Worm (Caenorhabditis elegans): ENCODE data around the gene C06G3.3.

Gene C06G3.3

ce11 chrIV:7043430-7043829 is 7.5 kb downstream of the C06G3.3 start (continued):
- TF ChIP-seq rpc-1 (optimal IDR thresholded peaks at IDR 0.05) (no peak), rpc-1 (tag; optimal IDR thresholded peaks at IDR 0.05) (no peak), xnd-1 (tag; optimal IDR thresholded peaks at IDR 0.05) (peak; percentile 62), sea-2 (GFP tag; IDR thresholded peaks at IDR 0.05) (no peak), F57C9.4 (tag; optimal IDR thresholded peaks at IDR 0.05) (peak; percentile 3), Y67H2A.10 (GFP tag; conservative IDR thresholded peaks at IDR 0.05) (no peak)

- TF ChIP-seq xnd-1 (tag; optimal IDR thresholded peaks at IDR 0.05) (no peak), gei-17 (GFP tag; optimal IDR thresholded peaks at IDR 0.05) (no peak), F49E8.2 (tag; optimal IDR thresholded peaks at IDR 0.05; ENCODE audit: insufficient read depth) (peak; percentile 29), ekl-4 (GFP tag; IDR thresholded peaks at IDR 0.05) (0 out of 2 replicates have a peak, but pooled peaks have one; percentile 50), hsf-1 (GFP tag; IDR thresholded peaks at IDR 0.05) (no peak), ets-4 (GFP tag; optimal IDR thresholded peaks at IDR 0.05) (no peak), let-607 (tag; optimal IDR thresholded peaks at IDR 0.05) (peak in 1 of 2 experiments; percentile 1), C17E4.6 (GFP tag; IDR thresholded peaks at IDR 0.05) (no peak), F37B4.10 (GFP tag; IDR thresholded peaks at IDR 0.05) (no peak), nhr-80 (tag; optimal IDR thresholded peaks at IDR 0.05) (peak; percentile 30), mcd-1 (GFP tag; IDR thresholded peaks at IDR 0.05) (peak; percentile 68), tbp1 (GFP tag; optimal IDR thresholded peaks at IDR 0.05) (peak; percentile 31), dpl-1 (GFP tag; optimal IDR thresholded peaks at IDR 0.05) (no peak), ccch-3 (GFP tag; optimal IDR thresholded peaks at IDR 0.05) (no peak), egl-18 (GFP tag; IDR thresholded peaks at IDR 0.05) (no peak), madf-6 (GFP tag; IDR thresholded peaks at IDR 0.05) (peak; percentile 73), nfyb-1 (GFP tag; IDR thresholded peaks at IDR 0.05) (0 out of 2 replicates have a peak, but pooled peaks have one; percentile 50), Y67H2A.10 (GFP tag; conservative IDR thresholded peaks at IDR 0.05) (no peak), lin-54 (GFP tag; optimal IDR thresholded peaks at IDR 0.05) (peak; percentile 61), ztf-18 (tag; optimal IDR thresholded peaks at IDR 0.05) (peak; percentile 93), athp-1 (tag; optimal IDR thresholded peaks at IDR 0.05) (no peak), madf-3 (GFP tag; IDR thresholded peaks at IDR 0.05) (no peak), lin-40 (tag; optimal IDR thresholded peaks at IDR 0.05) (peak; percentile 67), snpc-4 (GFP tag; optimal IDR thresholded peaks at IDR 0.05) (peak; percentile 17), snpc-4 (tag; optimal IDR thresholded peaks at IDR 0.05) (peak in 3 of 4 experiments; percentile 29 to 68 (median 49)), nfya-1 (tag; optimal IDR thresholded peaks at IDR 0.05; ENCODE audit: borderline replicate concordance, insufficient read depth) (no peak), ztf-25 (GFP tag; IDR thresholded peaks at IDR 0.05) (no peak), nhr-27 (tag; optimal IDR thresholded peaks at IDR 0.05) (no peak), aptf-2 (GFP tag; conservative IDR thresholded peaks at IDR 0.05) (no peak), lin-35 (GFP tag; optimal IDR thresholded peaks at IDR 0.05) (peak in 1 of 3 experiments; percentile 67), F10E7.11 (tag; optimal IDR thresholded peaks at IDR 0.05) (no peak), lsl-1 (GFP tag; optimal IDR thresholded peaks at IDR 0.05) (peak; percentile 57), Y53F4B.3 (GFP tag; IDR thresholded peaks at IDR 0.05) (no peak), ceh-27 (GFP tag; optimal IDR thresholded peaks at IDR 0.05) (no peak), hmg-1.2 (GFP tag; IDR thresholded peaks at IDR 0.05) (peak; percentile 70), bed-2 (GFP tag; IDR thresholded peaks at IDR 0.05) (no peak), K11D2.4 (GFP tag; IDR thresholded peaks at IDR 0.05) (peak; percentile 42; the same call in 1 of the 2 replicates), ceh-40 (GFP tag; IDR thresholded peaks at IDR 0.05) (no peak), dox-1 (GFP tag; IDR thresholded peaks at IDR 0.05) (peak; percentile 44; the same call in 1 of the 2 replicates), cebp-1 (GFP tag; IDR thresholded peaks at IDR 0.05) (no peak), cebp-1 (tag; optimal IDR thresholded peaks at IDR 0.05) (peak; percentile 41), ztf-6 (GFP tag; IDR thresholded peaks at IDR 0.05) (no peak), bed-1 (GFP tag; IDR thresholded peaks at IDR 0.05) (no peak)
Observed at ce11 chrIV:7044552-7045139, 8.7 kb downstream of the C06G3.3 start, which contains the start of gene tin-9.1. TSS of gene tin-9.1 (minus strand) at chrIV:7044602.

Measured in whole organism, young adult.